Fruit fly (Drosophila melanogaster) whole organism, embryonic: ENCODE results near the gene CG8814.
A peak's percentile ranks its signal among the peaks of the same experiment; 100 is the strongest.

Experiments
- Antp ChIP-seq: fragments of 200-800 bp; sonication (Bioruptor generic); optimal IDR thresholded peaks from 3 replicates; lab custom pipeline; 2016; ENCODE audit warnings: missing biosample characterization, missing genetic modification characterization
- B-H2 ChIP-seq: fragments of 200-800 bp; sonication (Bioruptor generic); optimal IDR thresholded peaks from 2 replicates; lab custom pipeline; 2018; ENCODE audit warnings: missing biosample characterization, mild to moderate bottlenecking, missing genetic modification characterization
- Blimp-1 ChIP-seq: fragments of 200-800 bp; sonication (Bioruptor generic); optimal IDR thresholded peaks from 3 replicates; lab custom pipeline; 2018; ENCODE audit warnings: missing biosample characterization, missing genetic modification characterization, mild to moderate bottlenecking, moderate library complexity, missing genetic modification reagents
- Bteb2 ChIP-seq: fragments of 200-800 bp; sonication (Bioruptor generic); optimal IDR thresholded peaks from 2 replicates; lab custom pipeline; 2016; ENCODE audit warnings: missing biosample characterization, missing genetic modification characterization
- C15 ChIP-seq: fragments of 200-800 bp; sonication (Bioruptor generic); IDR thresholded peaks from 3 replicates; pipeline ENCODE4 v1.3.6; 2022; ENCODE audit warnings: missing biosample characterization, missing genetic modification characterization
- CG1233 ChIP-seq: fragments of 200-800 bp; sonication (Bioruptor generic); optimal IDR thresholded peaks from 4 replicates; lab custom pipeline; 2018; ENCODE audit warnings: missing biosample characterization, mild to moderate bottlenecking, missing genetic modification characterization
- CG12391 ChIP-seq: fragments of 200-800 bp; sonication (Bioruptor generic); optimal IDR thresholded peaks from 3 replicates; lab custom pipeline; 2018; ENCODE audit warnings: missing biosample characterization, mild to moderate bottlenecking, missing genetic modification characterization, moderate library complexity
- CG14441 ChIP-seq: fragments of 200-800 bp; sonication (Bioruptor generic); IDR thresholded peaks from 2 replicates; pipeline ENCODE4 v1.3.6; 2022; ENCODE audit warnings: missing biosample characterization, missing genetic modification characterization
- CG1529 ChIP-seq: fragments of 200-800 bp; sonication (Bioruptor generic); optimal IDR thresholded peaks from 3 replicates; lab custom pipeline; 2018; ENCODE audit warnings: missing biosample characterization, missing genetic modification characterization
- CG1647 ChIP-seq: fragments of 200-800 bp; sonication (Bioruptor generic); optimal IDR thresholded peaks from 3 replicates; lab custom pipeline; 2016; ENCODE audit warnings: missing biosample characterization, missing genetic modification characterization
- CG18262 ChIP-seq: fragments of 200-800 bp; optimal IDR thresholded peaks from 3 replicates; lab custom pipeline; 2019; ENCODE audit warnings: missing biosample characterization, mild to moderate bottlenecking, missing genetic modification characterization, moderate library complexity
- CG18619 ChIP-seq: fragments of 200-800 bp; sonication (Bioruptor generic); optimal IDR thresholded peaks from 3 replicates; lab custom pipeline; 2017; ENCODE audit warnings: missing biosample characterization, mild to moderate bottlenecking, missing genetic modification characterization
- CG31224 ChIP-seq: fragments of 200-800 bp; sonication (Bioruptor generic); IDR thresholded peaks from 2 replicates; pipeline ENCODE4 v1.3.6; 2022; ENCODE audit warnings: missing biosample characterization, missing genetic modification characterization
- CG4282 ChIP-seq: fragments of 200-800 bp; sonication (Bioruptor generic); optimal IDR thresholded peaks from 2 replicates; lab custom pipeline; 2016; ENCODE audit warnings: missing biosample characterization, missing genetic modification characterization
- CG6175 ChIP-seq: fragments of 200-800 bp; sonication (Bioruptor generic); IDR thresholded peaks from 3 replicates; pipeline ENCODE4 v1.3.6; 2022; ENCODE audit warnings: missing biosample characterization, missing genetic modification characterization
- CG6791 ChIP-seq: fragments of 200-800 bp; sonication (Bioruptor generic); IDR thresholded peaks from 3 replicates; pipeline ENCODE4 v1.3.6; 2022; ENCODE audit warnings: missing biosample characterization, missing genetic modification characterization; ENCODE audit not compliant: partially characterized antibody
- CG6813 ChIP-seq: fragments of 200-800 bp; sonication (Bioruptor generic); optimal IDR thresholded peaks from 2 replicates; lab custom pipeline; 2017; ENCODE audit warnings: missing biosample characterization, missing genetic modification characterization, mild to moderate bottlenecking, moderate library complexity, missing genetic modification reagents
- CG7556 ChIP-seq: fragments of 200-800 bp; sonication (Bioruptor generic); optimal IDR thresholded peaks from 2 replicates; lab custom pipeline; 2017; ENCODE audit warnings: missing biosample characterization, mild to moderate bottlenecking, missing genetic modification characterization
- CG8290 ChIP-seq, 3 experiments: fragments of 200-800 bp; sonication (Bioruptor generic); optimal IDR thresholded peaks; 2 replicates each; lab custom pipeline; 2016 to 2019; ENCODE audit warnings: missing biosample characterization in 3 of 3, missing genetic modification characterization in 3 of 3, mild to moderate bottlenecking in 2 of 3, moderate library complexity in 1 of 3
- CG8359 ChIP-seq: fragments of 200-800 bp; sonication (Bioruptor generic); optimal IDR thresholded peaks from 2 replicates; lab custom pipeline; 2017; ENCODE audit warnings: missing biosample characterization, mild to moderate bottlenecking, missing genetic modification characterization, borderline replicate concordance
- CTCF ChIP-seq: fragments of 200-800 bp; sonication (Bioruptor generic); optimal IDR thresholded peaks from 2 replicates; lab custom pipeline; 2017; ENCODE audit warnings: missing biosample characterization, mild to moderate bottlenecking, missing genetic modification characterization, moderate library complexity
- D19B ChIP-seq: fragments of 200-800 bp; sonication (Bioruptor generic); optimal IDR thresholded peaks from 2 replicates; lab custom pipeline; 2017; ENCODE audit warnings: missing biosample characterization, mild to moderate bottlenecking, missing genetic modification characterization
- Dad ChIP-seq: fragments of 200-800 bp; sonication (Bioruptor generic); optimal IDR thresholded peaks from 3 replicates; lab custom pipeline; 2016; ENCODE audit warnings: missing biosample characterization, missing genetic modification characterization
- Drgx ChIP-seq: fragments of 200-800 bp; sonication (Bioruptor generic); IDR thresholded peaks from 2 replicates; pipeline ENCODE4 v1.3.6; 2022; ENCODE audit warnings: missing biosample characterization, missing genetic modification characterization
- Ets65A ChIP-seq: fragments of 200-800 bp; sonication (Bioruptor generic); peaks from one replicate; lab custom pipeline; 2016; ENCODE audit warnings: missing biosample characterization, missing genetic modification characterization
- Ets97D ChIP-seq: fragments of 200-800 bp; sonication (Bioruptor generic); optimal IDR thresholded peaks from 3 replicates; lab custom pipeline; 2016; ENCODE audit warnings: missing biosample characterization, missing genetic modification characterization
- H2.0 ChIP-seq: fragments of 200-800 bp; sonication (Bioruptor generic); IDR thresholded peaks from 2 replicates; pipeline ENCODE4 v1.3.6; 2022; ENCODE audit warnings: missing biosample characterization, missing genetic modification characterization
- Oli ChIP-seq: fragments of 200-800 bp; sonication (Bioruptor generic); optimal IDR thresholded peaks from 2 replicates; lab custom pipeline; 2018; ENCODE audit warnings: missing biosample characterization, mild to moderate bottlenecking, missing genetic modification characterization, moderate library complexity
- Sry-δ ChIP-seq: fragments of 200-800 bp; sonication (Bioruptor generic); optimal IDR thresholded peaks from 2 replicates; lab custom pipeline; 2016; ENCODE audit warnings: missing biosample characterization, missing genetic modification characterization
- Stat92E ChIP-seq, 3 experiments: fragments of >200 bp in 2 of 3; fragments of 200-800 bp in 1 of 3; sonication (Bioruptor generic) in 1 of 3; optimal IDR thresholded peaks; 2 replicates each; lab custom pipeline; 2017 to 2019; ENCODE audit warnings: missing biosample characterization in 3 of 3, missing genetic modification characterization in 3 of 3, mild to moderate bottlenecking in 1 of 3, moderate library complexity in 1 of 3
- Xbp1 ChIP-seq: fragments of 200-800 bp; sonication (Bioruptor generic); optimal IDR thresholded peaks from 3 replicates; lab custom pipeline; 2016; ENCODE audit warnings: missing biosample characterization, mild to moderate bottlenecking, missing genetic modification characterization
- ac ChIP-seq: fragments of 200-800 bp; sonication (Bioruptor generic); optimal IDR thresholded peaks from 3 replicates; lab custom pipeline; 2017; ENCODE audit warnings: missing biosample characterization, mild to moderate bottlenecking, missing genetic modification characterization
- ara ChIP-seq: fragments of 200-800 bp; sonication (Bioruptor generic); IDR thresholded peaks from 2 replicates; pipeline ENCODE4 v1.3.6; 2022; ENCODE audit warnings: missing biosample characterization, missing genetic modification characterization
- ato ChIP-seq: fragments of 200-800 bp; sonication (Bioruptor generic); IDR thresholded peaks from 2 replicates; pipeline ENCODE4 v1.3.6; 2022; ENCODE audit warnings: missing biosample characterization, missing genetic modification characterization; ENCODE audit not compliant: partially characterized antibody
- bab2 ChIP-seq: fragments of 200-800 bp; sonication (Bioruptor generic); optimal IDR thresholded peaks from 2 replicates; lab custom pipeline; 2016; ENCODE audit warnings: missing biosample characterization, missing genetic modification characterization
- caup ChIP-seq: fragments of 200-800 bp; sonication (Bioruptor generic); optimal IDR thresholded peaks from 3 replicates; lab custom pipeline; 2017; ENCODE audit warnings: missing biosample characterization, mild to moderate bottlenecking, missing genetic modification characterization, moderate library complexity; ENCODE audit not compliant: severe bottlenecking
- crol ChIP-seq: fragments of 200-800 bp; sonication (Bioruptor generic); IDR thresholded peaks from 2 replicates; pipeline ENCODE4 v1.3.6; 2022; ENCODE audit warnings: missing biosample characterization, missing genetic modification characterization
- ems ChIP-seq: fragments of 200-800 bp; sonication (Bioruptor generic); optimal IDR thresholded peaks from 3 replicates; lab custom pipeline; 2016; ENCODE audit warnings: missing biosample characterization, missing genetic modification characterization
- gfzf ChIP-seq: fragments of 200-800 bp; sonication (Bioruptor generic); optimal IDR thresholded peaks from 2 replicates; lab custom pipeline; 2016; ENCODE audit warnings: missing biosample characterization, mild to moderate bottlenecking, missing genetic modification characterization, moderate library complexity
- jing ChIP-seq: fragments of 200-800 bp; sonication (Bioruptor generic); optimal IDR thresholded peaks from 2 replicates; lab custom pipeline; 2018; ENCODE audit warnings: missing biosample characterization, mild to moderate bottlenecking, missing genetic modification characterization
- maf-S ChIP-seq: fragments of 200-800 bp; sonication (Bioruptor generic); optimal IDR thresholded peaks from 2 replicates; lab custom pipeline; 2016; ENCODE audit warnings: missing biosample characterization, missing genetic modification characterization
- oc ChIP-seq: fragments of 200-800 bp; sonication (Bioruptor generic); optimal IDR thresholded peaks from 2 replicates; lab custom pipeline; 2018; ENCODE audit warnings: missing biosample characterization, mild to moderate bottlenecking, missing genetic modification characterization, moderate library complexity
- pb ChIP-seq: fragments of 200-800 bp; sonication (Bioruptor generic); optimal IDR thresholded peaks from 3 replicates; lab custom pipeline; 2016; ENCODE audit warnings: missing biosample characterization, missing genetic modification characterization
- pum ChIP-seq: fragments of 200-800 bp; sonication (Bioruptor generic); optimal IDR thresholded peaks from 2 replicates; lab custom pipeline; 2016; ENCODE audit warnings: missing biosample characterization, missing genetic modification characterization
- sc ChIP-seq, 3 experiments: fragments of >200 bp in 2 of 3; fragments of 200-800 bp in 1 of 3; sonication (Bioruptor generic) in 1 of 3; optimal IDR thresholded peaks; 2 replicates in 2 of 3; 3 replicates in 1 of 3; lab custom pipeline; 2017; ENCODE audit warnings: mild to moderate bottlenecking in 1 of 3, missing biosample characterization in 1 of 3, missing genetic modification characterization in 1 of 3, missing genetic modification reagents in 1 of 3
- sima ChIP-seq: fragments of 200-800 bp; sonication (Bioruptor generic); optimal IDR thresholded peaks from 2 replicates; lab custom pipeline; 2016; ENCODE audit warnings: missing biosample characterization, missing genetic modification characterization
- sna ChIP-seq: fragments of 200-800 bp; sonication (Bioruptor generic); IDR thresholded peaks from 2 replicates; pipeline ENCODE4 v1.3.6; 2022; ENCODE audit warnings: missing biosample characterization, missing genetic modification characterization; ENCODE audit not compliant: partially characterized antibody
- zfh2 ChIP-seq: fragments of 200-800 bp; sonication (Bioruptor generic); optimal IDR thresholded peaks from 2 replicates; lab custom pipeline; 2016; ENCODE audit warnings: missing biosample characterization, missing genetic modification characterization

CG8814 gene

DNA sequence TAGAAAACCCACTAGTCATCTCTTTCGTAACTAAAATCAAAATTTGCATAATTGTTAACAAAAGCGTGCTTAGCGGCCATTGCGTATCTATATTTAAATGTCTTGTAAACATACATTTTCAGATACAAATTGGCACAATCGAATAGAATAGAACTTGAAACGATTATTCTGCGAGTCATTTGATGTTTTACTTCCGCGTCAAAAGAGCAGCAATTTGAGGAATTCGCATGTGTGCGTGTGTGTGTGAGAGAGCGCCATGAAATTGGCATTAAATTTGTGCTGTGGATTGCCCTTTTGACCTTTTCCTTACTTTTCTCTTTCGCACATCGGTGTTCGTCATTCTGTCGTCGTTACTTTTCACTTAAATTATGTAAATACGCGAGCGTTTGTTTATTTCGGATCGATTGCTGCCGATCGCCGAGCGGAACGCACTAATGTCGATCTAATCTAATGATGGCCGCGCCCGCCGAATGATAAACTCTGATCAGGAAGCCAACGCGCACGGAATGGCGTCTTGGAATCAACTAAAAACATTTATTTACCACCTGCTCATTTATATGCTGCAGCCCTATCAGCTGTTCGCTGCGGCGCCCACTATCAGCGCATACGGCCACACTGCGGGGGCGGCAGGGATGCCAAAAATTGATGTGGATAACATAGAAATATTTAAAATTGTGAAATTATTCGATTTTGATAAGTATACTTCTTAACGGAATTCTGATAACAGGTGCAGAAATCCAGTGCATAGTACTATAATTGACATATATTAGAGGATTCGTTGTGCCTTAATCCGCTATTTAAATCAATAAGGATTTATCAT lies 10.2 kb downstream of the CG8814 start (continued):
- TF ChIP-seq CTCF (GFP tag; lab: Kevin White, UChicago) (peak; percentile 67), Bteb2 (no peak), Stat92E (GFP tag; optimal IDR thresholded peaks at IDR 0.05; lab: Kevin White, UChicago) (peak in 1 of 3 experiments; percentile 19), Xbp1 (GFP tag; lab: Kevin White, UChicago) (no peak), CG8290 (GFP tag; optimal IDR thresholded peaks at IDR 0.05; lab: Kevin White, UChicago) (no peak), CG8290 (tag; optimal IDR thresholded peaks at IDR 0.05; lab: Kevin White, UChicago) (peak in 1 of 2 experiments; percentile 99), CG4282 (GFP tag; lab: Kevin White, UChicago) (no peak), ato (GFP tag; lab: Robert Waterston, UW) (peak; percentile 52), CG6791 (GFP tag; lab: Robert Waterston, UW) (peak; percentile 75), CG6175 (GFP tag; lab: Robert Waterston, UW) (peak; percentile 55; the same call in 1 of the 3 replicates), CG1233 (GFP tag; lab: Kevin White, UChicago) (no peak), Ets65A (GFP tag; lab: Kevin White, UChicago) (no peak), maf-S (GFP tag; lab: Kevin White, UChicago) (no peak), CG14441 (GFP tag; lab: Robert Waterston, UW) (peak; percentile 69), CG6813 (peak; percentile 73), caup (GFP tag; lab: Kevin White, UChicago) (peak; percentile 68), sna (GFP tag; lab: Robert Waterston, UW) (0 out of 2 replicates have a peak, but pooled peaks have one; percentile 34), ara (GFP tag; lab: Robert Waterston, UW) (peak; percentile 39; the same call in 1 of the 2 replicates), ems (GFP tag; lab: Kevin White, UChicago) (peak; percentile 30), Ets97D (GFP tag; lab: Kevin White, UChicago) (peak; percentile 71), pb (GFP tag; lab: Kevin White, UChicago) (peak; percentile 5), CG31224 (GFP tag; lab: Robert Waterston, UW) (peak; percentile 43; the same call in 1 of the 2 replicates), crol (GFP tag; lab: Robert Waterston, UW) (peak; percentile 48; the same call in 1 of the 2 replicates), CG1529 (GFP tag; lab: Kevin White, UChicago) (no peak), Antp (GFP tag; lab: Kevin White, UChicago) (peak; percentile 13), H2.0 (0 out of 2 replicates have a peak, but pooled peaks have one; percentile 19), jing (GFP tag; lab: Kevin White, UChicago) (no peak), gfzf (peak; percentile 66), CG18262 (tag; lab: Kevin White, UChicago) (no peak), sc (optimal IDR thresholded peaks at IDR 0.05; lab: Kevin White, UChicago) (no peak), sc (GFP tag; optimal IDR thresholded peaks at IDR 0.05; lab: Kevin White, UChicago) (peak; percentile 2), pum (no peak), ac (GFP tag; lab: Kevin White, UChicago) (peak; percentile 81), CG8359 (GFP tag; lab: Kevin White, UChicago) (no peak), B-H2 (GFP tag; lab: Kevin White, UChicago) (peak; percentile 87), Drgx (GFP tag; lab: Robert Waterston, UW) (peak; percentile 49), CG1647 (GFP tag; lab: Kevin White, UChicago) (peak; percentile 8), Blimp-1 (GFP tag; lab: Kevin White, UChicago) (no peak), Sry-δ (GFP tag; lab: Kevin White, UChicago) (no peak), zfh2 (GFP tag; lab: Kevin White, UChicago) (peak; percentile 11), Dad (GFP tag; lab: Kevin White, UChicago) (no peak), CG18619 (GFP tag; lab: Kevin White, UChicago) (peak; percentile 27), Oli (tag; lab: Kevin White, UChicago) (no peak), oc (tag; lab: Kevin White, UChicago) (peak; percentile 66), CG12391 (no peak), CG7556 (GFP tag; lab: Kevin White, UChicago) (peak; percentile 53), bab2 (GFP tag; lab: Kevin White, UChicago) (no peak), D19B (GFP tag; lab: Kevin White, UChicago) (peak; percentile 15), sima (GFP tag; lab: Kevin White, UChicago) (no peak), C15 (GFP tag; lab: Robert Waterston, UW) (no peak)
